Fruit fly (Drosophila melanogaster) whole organism, wandering third instar larva: ENCODE measurements around the gene CG33710.

Experiments
- CG32264 ChIP-seq: fragments of 200-800 bp; sonication (Bioruptor generic); optimal IDR thresholded peaks from 2 replicates; lab custom pipeline; 2016; ENCODE audit warnings: missing biosample characterization, missing genetic modification characterization
- CG9705 ChIP-seq: fragments of 200-800 bp; sonication (Bioruptor generic); optimal IDR thresholded peaks from 2 replicates; lab custom pipeline; 2018; ENCODE audit warnings: missing biosample characterization, mild to moderate bottlenecking, missing genetic modification characterization
- Dfd ChIP-seq: fragments of >200 bp; optimal IDR thresholded peaks from 2 replicates; lab custom pipeline; 2017; ENCODE audit warnings: missing biosample characterization, missing genetic modification characterization
- Dif ChIP-seq: fragments of 200-275, 200-300 bp; sonication (Bioruptor generic); optimal IDR thresholded peaks from 2 replicates; lab custom pipeline; 2018; ENCODE audit warnings: missing biosample characterization, missing genetic modification characterization; ENCODE audit not compliant: partially characterized antibody
- HLH106 ChIP-seq: fragments of 200-800 bp; optimal IDR thresholded peaks from 3 replicates; lab custom pipeline; 2019; ENCODE audit warnings: missing biosample characterization, mild to moderate bottlenecking, missing genetic modification characterization, moderate library complexity
- Hnf4 ChIP-seq: fragments of 200-800 bp; sonication (Bioruptor generic); optimal IDR thresholded peaks from 2 replicates; lab custom pipeline; 2016; ENCODE audit warnings: missing biosample characterization, mild to moderate bottlenecking, missing genetic modification characterization
- Hr83 ChIP-seq: fragments of 200-300 bp; sonication (Bioruptor generic); optimal IDR thresholded peaks from 2 replicates; lab custom pipeline; 2016; ENCODE audit warnings: missing biosample characterization, mild to moderate bottlenecking, missing genetic modification characterization, moderate library complexity; ENCODE audit not compliant: poor library complexity, severe bottlenecking
- Jra ChIP-seq: sonication (Bioruptor generic); optimal IDR thresholded peaks from 2 replicates; lab custom pipeline; 2016; ENCODE audit warnings: missing biosample characterization, missing genetic modification characterization
- Mio ChIP-seq: sonication (Bioruptor generic); optimal IDR thresholded peaks from 2 replicates; lab custom pipeline; 2016; ENCODE audit warnings: missing biosample characterization, missing genetic modification characterization
- Myc ChIP-seq: fragments of >200 bp; optimal IDR thresholded peaks from 2 replicates; lab custom pipeline; 2017
- N ChIP-seq: fragments of >200 bp; optimal IDR thresholded peaks from 2 replicates; lab custom pipeline; 2018; ENCODE audit warnings: missing biosample characterization, missing external identifiers, missing genetic modification characterization
- OdsH ChIP-seq: fragments of 200-800 bp; sonication (Bioruptor generic); optimal IDR thresholded peaks from 2 replicates; lab custom pipeline; 2016; ENCODE audit warnings: missing biosample characterization, mild to moderate bottlenecking, missing genetic modification characterization
- Rel ChIP-seq, 2 experiments: fragments of 200-800 bp; sonication (Bioruptor generic) in 1 of 2; optimal IDR thresholded peaks; 2 replicates in 1 of 2; 3 replicates in 1 of 2; lab custom pipeline; 2016 to 2019; ENCODE audit warnings: mild to moderate bottlenecking in 2 of 2, missing biosample characterization in 2 of 2, missing genetic modification characterization in 2 of 2, moderate library complexity in 1 of 2
- Sp1 ChIP-seq: fragments of 200-800 bp; sonication (Bioruptor generic); optimal IDR thresholded peaks from 3 replicates; lab custom pipeline; 2019; ENCODE audit warnings: missing biosample characterization, mild to moderate bottlenecking, missing genetic modification characterization, moderate library complexity
- Vsx2 ChIP-seq: fragments of 200-300, 225-300 bp; sonication (Bioruptor generic); optimal IDR thresholded peaks from 2 replicates; lab custom pipeline; 2018; ENCODE audit warnings: missing biosample characterization, missing genetic modification characterization; ENCODE audit not compliant: partially characterized antibody
- br ChIP-seq: fragments of 200-800 bp; sonication (Bioruptor generic); optimal IDR thresholded peaks from 2 replicates; lab custom pipeline; 2016; ENCODE audit warnings: missing biosample characterization, missing genetic modification characterization
- brk ChIP-seq: fragments of 200-800 bp; sonication (Bioruptor generic); optimal IDR thresholded peaks from 2 replicates; lab custom pipeline; 2016; ENCODE audit warnings: missing biosample characterization, mild to moderate bottlenecking, missing genetic modification characterization
- dl ChIP-seq, 2 experiments: fragments of 175-275, 200-275 bp in 1 of 2; fragments of 200-275 bp in 1 of 2; sonication (Bioruptor generic); optimal IDR thresholded peaks; lab custom pipeline; 2018; ENCODE audit warnings: mild to moderate bottlenecking in 2 of 2, missing biosample characterization in 2 of 2, missing genetic modification characterization in 2 of 2, moderate library complexity in 2 of 2; ENCODE audit not compliant: partially characterized antibody in 2 of 2, insufficient read depth in 1 of 2
- dmrt93B ChIP-seq: fragments of 200-800 bp; sonication (Bioruptor generic); optimal IDR thresholded peaks from 2 replicates; lab custom pipeline; 2018; ENCODE audit warnings: missing biosample characterization, mild to moderate bottlenecking, missing genetic modification characterization
- ey ChIP-seq: fragments of 200-800 bp; sonication (Bioruptor generic); optimal IDR thresholded peaks from 2 replicates; lab custom pipeline; 2016; ENCODE audit warnings: missing biosample characterization, missing genetic modification characterization
- foxo ChIP-seq, 2 experiments: fragments of 200-800 bp; sonication (Bioruptor generic); optimal IDR thresholded peaks; 2 replicates in 1 of 2; 3 replicates in 1 of 2; lab custom pipeline; 2016 to 2017; ENCODE audit warnings: missing biosample characterization in 2 of 2, missing genetic modification characterization in 2 of 2
- fru ChIP-seq: fragments of 200-800 bp; sonication (Bioruptor generic); optimal IDR thresholded peaks from 3 replicates; lab custom pipeline; 2016; ENCODE audit warnings: missing biosample characterization, mild to moderate bottlenecking, missing genetic modification characterization
- h ChIP-seq: fragments of 200-800 bp; sonication (Bioruptor generic); optimal IDR thresholded peaks from 3 replicates; lab custom pipeline; 2016; ENCODE audit warnings: missing biosample characterization, mild to moderate bottlenecking, missing genetic modification characterization
- jim ChIP-seq: fragments of 175-275, 200-325 bp; sonication (Bioruptor generic); optimal IDR thresholded peaks from 2 replicates; lab custom pipeline; 2016; ENCODE audit warnings: missing biosample characterization, mild to moderate bottlenecking, missing genetic modification characterization
- lola ChIP-seq: fragments of >200 bp; optimal IDR thresholded peaks from 2 replicates; lab custom pipeline; 2017; ENCODE audit warnings: missing biosample characterization, missing genetic modification characterization
- psq ChIP-seq: fragments of 200-800 bp; sonication (Bioruptor generic); optimal IDR thresholded peaks from 3 replicates; lab custom pipeline; 2017; ENCODE audit warnings: missing biosample characterization, mild to moderate bottlenecking, missing genetic modification characterization, moderate library complexity
- rgr ChIP-seq: fragments of 200-800 bp; sonication (Bioruptor generic); optimal IDR thresholded peaks from 3 replicates; lab custom pipeline; 2016; ENCODE audit warnings: missing biosample characterization, mild to moderate bottlenecking, missing genetic modification characterization
- sage ChIP-seq: fragments of 200-800 bp; sonication (Bioruptor generic); optimal IDR thresholded peaks from 2 replicates; lab custom pipeline; 2016; ENCODE audit warnings: missing biosample characterization, mild to moderate bottlenecking, missing genetic modification characterization
- sv ChIP-seq: fragments of 200-800 bp; sonication (Bioruptor generic); optimal IDR thresholded peaks from 3 replicates; lab custom pipeline; 2016; ENCODE audit warnings: missing biosample characterization, missing genetic modification characterization
- tai ChIP-seq: sonication (Bioruptor generic); optimal IDR thresholded peaks from 2 replicates; lab custom pipeline; 2016; ENCODE audit warnings: missing biosample characterization, missing genetic modification characterization
- usp ChIP-seq: fragments of >200 bp; optimal IDR thresholded peaks from 2 replicates; lab custom pipeline; 2017; ENCODE audit warnings: missing biosample characterization, missing genetic modification characterization

CG33710 gene

dm6 chr3L:19953612-19954011 lies 1.0 kb upstream of the CG33710 start, which contains the start of gene CG42655:
TSS of gene CG42655 (minus strand) at chr3L:19953712.
- TF ChIP-seq sv (GFP tag; lab: Kevin White, UChicago), result no peak

- TF ChIP-seq OdsH (GFP tag; lab: Kevin White, UChicago), result no peak
- no peak for TF ChIP-seq sv (GFP tag; lab: Kevin White, UChicago)
- TF ChIP-seq N, result no peak
- TF ChIP-seq tai (GFP tag; lab: Kevin White, UChicago), result no peak
- no peak for TF ChIP-seq ey (GFP tag; lab: Kevin White, UChicago)
- no peak for TF ChIP-seq Dfd (GFP tag; lab: Kevin White, UChicago)
- TF ChIP-seq Jra (GFP tag; lab: Kevin White, UChicago), result no peak
- TF ChIP-seq CG32264 (GFP tag; lab: Kevin White, UChicago), result no peak
- no peak for TF ChIP-seq Hr83 (GFP tag; lab: Kevin White, UChicago)
- TF ChIP-seq Sp1, result no peak
Observed at dm6 chr3L:19951868-19952267, 722 bp downstream of the CG33710 start, which contains the start of gene CG34258. TSS of gene CG34258 (minus strand) at chr3L:19951968.

dm6 chr3L:19951035-19951434 lies 1.6 kb downstream of the CG33710 start, which contains the start of gene CG32219:
TSS of gene CG32219 (minus strand) at chr3L:19951135.
- TF ChIP-seq ey (GFP tag; lab: Kevin White, UChicago), result no peak
- no peak for TF ChIP-seq Dif (GFP tag; lab: Kevin White, UChicago)
- no peak for TF ChIP-seq jim (GFP tag; lab: Kevin White, UChicago)
- TF ChIP-seq Sp1, result no peak
- no peak for TF ChIP-seq Mio
- TF ChIP-seq Jra (GFP tag; lab: Kevin White, UChicago), result no peak
- TF ChIP-seq Rel (GFP tag; optimal IDR thresholded peaks at IDR 0.05; lab: Kevin White, UChicago), result no peak
- no peak for TF ChIP-seq Rel (tag; optimal IDR thresholded peaks at IDR 0.05; lab: Kevin White, UChicago)
- no peak for TF ChIP-seq h
- no peak for TF ChIP-seq foxo (GFP tag; optimal IDR thresholded peaks at IDR 0.05; lab: Kevin White, UChicago)
- no peak for TF ChIP-seq dmrt93B (GFP tag; lab: Kevin White, UChicago)
- no peak for TF ChIP-seq usp (GFP tag; lab: Kevin White, UChicago)
- no peak for TF ChIP-seq tai (GFP tag; lab: Kevin White, UChicago)
- TF ChIP-seq N, result no peak
- no peak for TF ChIP-seq Myc (lab: Kevin White, UChicago)
- no peak for TF ChIP-seq psq
- no peak for TF ChIP-seq brk
- TF ChIP-seq sv (GFP tag; lab: Kevin White, UChicago), result no peak
- TF ChIP-seq Vsx2, result no peak
- TF ChIP-seq lola (GFP tag; lab: Kevin White, UChicago), result no peak
- TF ChIP-seq dl (GFP tag; optimal IDR thresholded peaks at IDR 0.05; lab: Kevin White, UChicago; ENCODE audit: insufficient read depth in 1 of 2, partially characterized antibody in 2 of 2), result no peak
- TF ChIP-seq, all 38 proteins: peak for 0

- no peak for TF ChIP-seq CG9705 (GFP tag; lab: Kevin White, UChicago)
- TF ChIP-seq rgr (GFP tag; lab: Kevin White, UChicago), result peak; percentile 3
- TF ChIP-seq sv (GFP tag; lab: Kevin White, UChicago), result no peak
- TF ChIP-seq Mio, result no peak
- TF ChIP-seq sage (GFP tag; lab: Kevin White, UChicago), result no peak
- no peak for TF ChIP-seq fru (GFP tag; lab: Kevin White, UChicago)
- no peak for TF ChIP-seq Hnf4 (GFP tag; lab: Kevin White, UChicago)
Observed at dm6 chr3L:19945469-19945868, 7.1 kb downstream of the CG33710 start.

dm6 chr3L:19941162-19941561 lies 11.4 kb downstream of the CG33710 start:
- TF ChIP-seq br (GFP tag; lab: Kevin White, UChicago) (no peak), OdsH (GFP tag; lab: Kevin White, UChicago) (no peak), dmrt93B (GFP tag; lab: Kevin White, UChicago) (no peak), jim (GFP tag; lab: Kevin White, UChicago) (no peak), HLH106 (tag; lab: Kevin White, UChicago) (no peak), Sp1 (no peak), rgr (GFP tag; lab: Kevin White, UChicago) (no peak), Myc (lab: Kevin White, UChicago) (no peak)
